Fruit fly (Drosophila melanogaster) whole organism, prepupa: ENCODE measurements around the gene mtTFB2.

Source experiments
- Blimp-1 ChIP-seq: fragments of 200-800 bp; sonication (Bioruptor generic); optimal IDR thresholded peaks from 3 replicates; lab custom pipeline; 2017; ENCODE audit warnings: missing biosample characterization, missing genetic modification characterization, mild to moderate bottlenecking, moderate library complexity, missing genetic modification reagents
- CG3919 ChIP-seq: fragments of 200-800 bp; sonication (Bioruptor generic); optimal IDR thresholded peaks from 3 replicates; lab custom pipeline; 2016; ENCODE audit warnings: missing biosample characterization, missing genetic modification characterization
- CG6163 ChIP-seq: fragments of 200-800 bp; sonication (Bioruptor generic); IDR thresholded peaks from 3 replicates; pipeline ENCODE4 v1.3.6; 2022; ENCODE audit warnings: missing biosample characterization, missing genetic modification characterization
- Eip75B ChIP-seq: fragments of 200-800 bp; sonication (Bioruptor generic); optimal IDR thresholded peaks from 3 replicates; lab custom pipeline; 2016; ENCODE audit warnings: missing biosample characterization, missing genetic modification characterization
- Eip78C ChIP-seq: fragments of 200-800 bp; sonication (Bioruptor generic); peaks from one replicate; lab custom pipeline; 2016; ENCODE audit warnings: missing biosample characterization, missing genetic modification characterization
- esn ChIP-seq: fragments of 200-800 bp; sonication (Bioruptor generic); optimal IDR thresholded peaks from 2 replicates; lab custom pipeline; 2016; ENCODE audit warnings: missing biosample characterization, mild to moderate bottlenecking, missing genetic modification characterization, moderate library complexity
- pdm3 ChIP-seq: fragments of 200-800 bp; sonication (Bioruptor generic); optimal IDR thresholded peaks from 3 replicates; lab custom pipeline; 2016; ENCODE audit warnings: missing biosample characterization, missing genetic modification characterization
- topi ChIP-seq: fragments of 200-800 bp; sonication (Bioruptor generic); optimal IDR thresholded peaks from 3 replicates; lab custom pipeline; 2016; ENCODE audit warnings: missing biosample characterization, missing genetic modification characterization

- TF ChIP-seq topi: peak; percentile 77
- peak; percentile 85 for TF ChIP-seq esn (GFP tag; lab: Kevin White, UChicago)
- peak; percentile 47 for TF ChIP-seq Blimp-1 (GFP tag; lab: Kevin White, UChicago)
- peak; percentile 64 for TF ChIP-seq CG3919 (GFP tag; lab: Kevin White, UChicago)
- peak; percentile 59 for TF ChIP-seq Eip75B (GFP tag; lab: Kevin White, UChicago)
- no peak for TF ChIP-seq pdm3 (GFP tag; lab: Kevin White, UChicago)
- peak; percentile 93 for TF ChIP-seq Eip78C
- TF ChIP-seq CG6163 (GFP tag; lab: Robert Waterston, UW): no peak
Measured at dm6 chr3R:10048035-10048774, 2.8 kb downstream of the mtTFB2 start.
